Worm (Caenorhabditis elegans): Measurements from ENCODE around the gene dig-1.

DNA sequence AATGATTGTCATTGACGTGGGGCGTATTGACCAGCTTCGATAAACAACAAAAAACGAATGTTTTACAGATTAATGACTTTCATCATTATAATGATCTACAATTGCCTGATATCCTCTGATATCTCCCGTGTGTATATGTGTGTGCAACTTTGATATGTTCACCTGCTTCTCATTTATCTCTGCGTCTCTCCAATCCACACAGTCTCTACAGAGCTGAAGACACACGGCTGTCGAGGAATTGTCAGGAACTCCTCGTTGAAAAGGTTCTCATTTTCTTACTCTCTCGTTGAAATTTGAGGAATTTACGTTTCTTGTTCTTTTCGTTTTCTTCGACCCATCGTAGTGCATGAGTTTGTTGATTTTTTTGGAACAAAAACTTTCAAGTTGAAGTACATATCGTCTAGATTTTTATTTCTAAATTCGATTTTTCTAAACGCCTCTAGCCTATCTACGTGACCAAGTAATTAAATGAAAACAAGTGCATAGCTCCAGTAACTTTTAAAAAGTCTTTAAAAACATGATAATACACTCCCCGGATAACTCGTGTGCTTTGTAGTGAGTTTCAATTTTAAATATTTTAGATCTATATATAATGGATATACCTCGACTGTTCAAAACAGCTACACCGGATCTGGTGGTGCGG lies 74.4 kb downstream of the dig-1 start, which contains the start of gene ten-1:
- no peak for TF ChIP-seq sox-4 (tag; optimal IDR thresholded peaks at IDR 0.05)
- TF ChIP-seq hpl-2 (GFP tag; optimal IDR thresholded peaks at IDR 0.05): no peak
- TF ChIP-seq lsy-2 (tag; optimal IDR thresholded peaks at IDR 0.05): no peak
- no peak for TF ChIP-seq mdl-1 (tag; optimal IDR thresholded peaks at IDR 0.05)
- TF ChIP-seq egl-27 (tag; optimal IDR thresholded peaks at IDR 0.05): no peak
- no peak for TF ChIP-seq tlp-1 (tag; optimal IDR thresholded peaks at IDR 0.05)

All from whole organism, L1 larva.